Fruit fly (Drosophila melanogaster) whole organism, prepupa: ENCODE measurements around the gene CG14442.
A peak's percentile ranks its signal among the peaks of the same experiment; 100 is the strongest.

Experiments used
- Blimp-1 ChIP-seq: fragments of 200-800 bp; sonication (Bioruptor generic); optimal IDR thresholded peaks from 3 replicates; lab custom pipeline; 2017; ENCODE audit warnings: missing biosample characterization, missing genetic modification characterization, mild to moderate bottlenecking, moderate library complexity, missing genetic modification reagents
- CG10631 ChIP-seq: fragments of 200-800 bp; sonication (Bioruptor generic); optimal IDR thresholded peaks from 2 replicates; lab custom pipeline; 2016; ENCODE audit warnings: missing biosample characterization, missing genetic modification characterization
- CG11294 ChIP-seq: fragments of 200-800 bp; sonication (Bioruptor generic); IDR thresholded peaks from 2 replicates; pipeline ENCODE4 v1.3.6; 2022; ENCODE audit warnings: missing biosample characterization, missing genetic modification characterization
- CG11762 ChIP-seq: fragments of 200-800 bp; sonication (Bioruptor generic); optimal IDR thresholded peaks from 3 replicates; lab custom pipeline; 2016; ENCODE audit warnings: missing biosample characterization, missing genetic modification characterization; ENCODE audit not compliant: insufficient read depth
- CG11902 ChIP-seq: fragments of 200-800 bp; sonication (Bioruptor generic); optimal IDR thresholded peaks from 3 replicates; lab custom pipeline; 2016; ENCODE audit warnings: missing biosample characterization, missing genetic modification characterization
- CG15336 ChIP-seq: fragments of 200-800 bp; sonication (Bioruptor generic); IDR thresholded peaks from 2 replicates; pipeline ENCODE4 v1.3.6; 2022; ENCODE audit warnings: missing biosample characterization, missing genetic modification characterization
- CG16779 ChIP-seq: fragments of 200-800 bp; sonication (Bioruptor generic); optimal IDR thresholded peaks from 3 replicates; lab custom pipeline; 2017; ENCODE audit warnings: missing biosample characterization, mild to moderate bottlenecking, missing genetic modification characterization
- CG3032 ChIP-seq: fragments of 200-800 bp; optimal IDR thresholded peaks from 2 replicates; lab custom pipeline; 2019; ENCODE audit warnings: missing biosample characterization, mild to moderate bottlenecking, missing genetic modification characterization, moderate library complexity
- CG32006 ChIP-seq: fragments of 200-800 bp; sonication (Bioruptor generic); optimal IDR thresholded peaks from 3 replicates; lab custom pipeline; 2017; ENCODE audit warnings: missing biosample characterization, mild to moderate bottlenecking, missing genetic modification characterization
- CG3919 ChIP-seq: fragments of 200-800 bp; sonication (Bioruptor generic); optimal IDR thresholded peaks from 3 replicates; lab custom pipeline; 2016; ENCODE audit warnings: missing biosample characterization, missing genetic modification characterization
- CG4318 ChIP-seq: fragments of 200-800 bp; sonication (Bioruptor generic); optimal IDR thresholded peaks from 3 replicates; lab custom pipeline; 2017; ENCODE audit warnings: missing biosample characterization, mild to moderate bottlenecking, missing genetic modification characterization
- CG6163 ChIP-seq: fragments of 200-800 bp; sonication (Bioruptor generic); IDR thresholded peaks from 3 replicates; pipeline ENCODE4 v1.3.6; 2022; ENCODE audit warnings: missing biosample characterization, missing genetic modification characterization
- CG6276 ChIP-seq: fragments of 200-800 bp; sonication (Bioruptor generic); optimal IDR thresholded peaks from 2 replicates; lab custom pipeline; 2017; ENCODE audit warnings: missing biosample characterization, mild to moderate bottlenecking, missing genetic modification characterization
- CG6854 ChIP-seq: fragments of 200-800 bp; sonication (Bioruptor generic); optimal IDR thresholded peaks from 2 replicates; lab custom pipeline; 2017; ENCODE audit warnings: missing biosample characterization, mild to moderate bottlenecking, missing genetic modification characterization
- CG8632 ChIP-seq: fragments of 200-800 bp; sonication (Bioruptor generic); optimal IDR thresholded peaks from 3 replicates; lab custom pipeline; 2016; ENCODE audit warnings: missing biosample characterization, missing genetic modification characterization
- CG9139 ChIP-seq: fragments of 200-800 bp; sonication (Bioruptor generic); optimal IDR thresholded peaks from 3 replicates; lab custom pipeline; 2017; ENCODE audit warnings: missing biosample characterization, mild to moderate bottlenecking, missing genetic modification characterization
- Eip75B ChIP-seq: fragments of 200-800 bp; sonication (Bioruptor generic); optimal IDR thresholded peaks from 3 replicates; lab custom pipeline; 2016; ENCODE audit warnings: missing biosample characterization, missing genetic modification characterization
- Eip78C ChIP-seq: fragments of 200-800 bp; sonication (Bioruptor generic); peaks from one replicate; lab custom pipeline; 2016; ENCODE audit warnings: missing biosample characterization, missing genetic modification characterization
- Eip93F ChIP-seq: fragments of 200-800 bp; sonication (Bioruptor generic); optimal IDR thresholded peaks from 2 replicates; lab custom pipeline; 2016; ENCODE audit warnings: missing biosample characterization, mild to moderate bottlenecking, missing genetic modification characterization
- Ets21C ChIP-seq: fragments of 200-800 bp; sonication (Bioruptor generic); optimal IDR thresholded peaks from 3 replicates; lab custom pipeline; 2016; ENCODE audit warnings: missing biosample characterization, missing genetic modification characterization
- Ets96B ChIP-seq: fragments of 200-800 bp; optimal IDR thresholded peaks from 2 replicates; lab custom pipeline; 2019; ENCODE audit warnings: missing biosample characterization, mild to moderate bottlenecking, missing genetic modification characterization, moderate library complexity
- Gug ChIP-seq: fragments of 200-800 bp; sonication (Bioruptor generic); IDR thresholded peaks from 2 replicates; pipeline ENCODE4 v1.3.6; 2022; ENCODE audit warnings: missing biosample characterization, missing genetic modification characterization
- Hr38 ChIP-seq: sonication (Bioruptor generic); optimal IDR thresholded peaks from 2 replicates; lab custom pipeline; 2016; ENCODE audit warnings: missing biosample characterization, missing genetic modification characterization
- Hr39 ChIP-seq: fragments of 200-800 bp; sonication (Bioruptor generic); optimal IDR thresholded peaks from 2 replicates; lab custom pipeline; 2016; ENCODE audit warnings: missing biosample characterization, missing genetic modification characterization
- Hr4 ChIP-seq: fragments of 200-800 bp; sonication (Bioruptor generic); optimal IDR thresholded peaks from 3 replicates; lab custom pipeline; 2016; ENCODE audit warnings: missing biosample characterization, missing genetic modification characterization
- Met ChIP-seq: fragments of 200-800 bp; sonication (Bioruptor generic); optimal IDR thresholded peaks from 3 replicates; lab custom pipeline; 2016; ENCODE audit warnings: missing biosample characterization, missing genetic modification characterization
- OdsH ChIP-seq: fragments of 200-800 bp; sonication (Bioruptor generic); optimal IDR thresholded peaks from 3 replicates; lab custom pipeline; 2016; ENCODE audit warnings: missing biosample characterization, missing genetic modification characterization
- Smox ChIP-seq: fragments of 200-800 bp; sonication (Bioruptor generic); optimal IDR thresholded peaks from 3 replicates; lab custom pipeline; 2016; ENCODE audit warnings: missing biosample characterization, missing genetic modification characterization
- Sox102F ChIP-seq: fragments of 200-800 bp; sonication (Bioruptor generic); optimal IDR thresholded peaks from 2 replicates; lab custom pipeline; 2016; ENCODE audit warnings: missing biosample characterization, mild to moderate bottlenecking, missing genetic modification characterization
- Sox15 ChIP-seq: fragments of 200-800 bp; sonication (Bioruptor generic); optimal IDR thresholded peaks from 3 replicates; lab custom pipeline; 2016; ENCODE audit warnings: missing biosample characterization, missing genetic modification characterization
- achi ChIP-seq: fragments of 200-800 bp; sonication (Bioruptor generic); optimal IDR thresholded peaks from 3 replicates; lab custom pipeline; 2016; ENCODE audit warnings: missing biosample characterization, missing genetic modification characterization
- acj6 ChIP-seq: fragments of 200-800 bp; sonication (Bioruptor generic); optimal IDR thresholded peaks from 3 replicates; lab custom pipeline; 2016; ENCODE audit warnings: missing biosample characterization, missing genetic modification characterization
- cyc ChIP-seq: fragments of 200-800 bp; sonication (Bioruptor generic); optimal IDR thresholded peaks from 3 replicates; lab custom pipeline; 2016; ENCODE audit warnings: missing biosample characterization, missing genetic modification characterization
- dac ChIP-seq: fragments of 200-800 bp; sonication (Bioruptor generic); optimal IDR thresholded peaks from 2 replicates; lab custom pipeline; 2017; ENCODE audit warnings: missing biosample characterization, mild to moderate bottlenecking, missing genetic modification characterization
- eg ChIP-seq: fragments of 200-800 bp; sonication (Bioruptor generic); IDR thresholded peaks from 3 replicates; pipeline ENCODE4 v1.3.6; 2022; ENCODE audit warnings: missing biosample characterization, missing genetic modification characterization
- esn ChIP-seq: fragments of 200-800 bp; sonication (Bioruptor generic); optimal IDR thresholded peaks from 2 replicates; lab custom pipeline; 2016; ENCODE audit warnings: missing biosample characterization, mild to moderate bottlenecking, missing genetic modification characterization, moderate library complexity
- fd59A ChIP-seq: fragments of 200-800 bp; sonication (Bioruptor generic); optimal IDR thresholded peaks from 2 replicates; lab custom pipeline; 2017; ENCODE audit warnings: missing biosample characterization, mild to moderate bottlenecking, missing genetic modification characterization, missing genetic modification reagents
- fd85E ChIP-seq: fragments of 200-800 bp; sonication (Bioruptor generic); optimal IDR thresholded peaks from 3 replicates; lab custom pipeline; 2016; ENCODE audit warnings: missing biosample characterization, missing genetic modification characterization
- fkh ChIP-seq: fragments of 200-800 bp; sonication (Bioruptor generic); optimal IDR thresholded peaks from 3 replicates; lab custom pipeline; 2017; ENCODE audit warnings: missing biosample characterization, mild to moderate bottlenecking, missing genetic modification characterization, moderate library complexity
- lz ChIP-seq: fragments of 200-800 bp; sonication (Bioruptor generic); optimal IDR thresholded peaks from 3 replicates; lab custom pipeline; 2016; ENCODE audit warnings: missing biosample characterization, missing genetic modification characterization
- net ChIP-seq: fragments of 200-800 bp; sonication (Bioruptor generic); optimal IDR thresholded peaks from 3 replicates; lab custom pipeline; 2016; ENCODE audit warnings: missing biosample characterization, missing genetic modification characterization
- pdm3 ChIP-seq: fragments of 200-800 bp; sonication (Bioruptor generic); optimal IDR thresholded peaks from 3 replicates; lab custom pipeline; 2016; ENCODE audit warnings: missing biosample characterization, missing genetic modification characterization
- salr ChIP-seq, 2 experiments: fragments of 200-800 bp; sonication (Bioruptor generic); optimal IDR thresholded peaks; 3 replicates each; lab custom pipeline; 2016 to 2018; ENCODE audit warnings: missing biosample characterization in 2 of 2, missing genetic modification characterization in 2 of 2, mild to moderate bottlenecking in 1 of 2
- ss ChIP-seq, 2 experiments: fragments of 200-800 bp; sonication (Bioruptor generic); optimal IDR thresholded peaks; 2 replicates in 1 of 2; 3 replicates in 1 of 2; lab custom pipeline; 2017 to 2018; ENCODE audit warnings: mild to moderate bottlenecking in 2 of 2, missing biosample characterization in 2 of 2, missing genetic modification characterization in 2 of 2, moderate library complexity in 1 of 2
- svp ChIP-seq: fragments of 200-800 bp; sonication (Bioruptor generic); peaks from one replicate; lab custom pipeline; 2016; ENCODE audit warnings: missing biosample characterization, missing genetic modification characterization
- topi ChIP-seq: fragments of 200-800 bp; sonication (Bioruptor generic); optimal IDR thresholded peaks from 3 replicates; lab custom pipeline; 2016; ENCODE audit warnings: missing biosample characterization, missing genetic modification characterization
- vri ChIP-seq: fragments of 200-800 bp; sonication (Bioruptor generic); optimal IDR thresholded peaks from 3 replicates; lab custom pipeline; 2016; ENCODE audit warnings: missing biosample characterization, mild to moderate bottlenecking, missing genetic modification characterization

CG14442 gene

dm6 chrX:6703957-6704356 is 9.2 kb upstream of the CG14442 start (continued):
- peak; percentile 12 for TF ChIP-seq net (GFP tag; lab: Kevin White, UChicago)
- no peak for TF ChIP-seq CG15336
- peak; percentile 18 for TF ChIP-seq Eip75B (GFP tag; lab: Kevin White, UChicago)
- no peak for TF ChIP-seq dac (GFP tag; lab: Kevin White, UChicago)
- TF ChIP-seq fd59A (GFP tag; lab: Kevin White, UChicago), result peak; percentile 47
- no peak for TF ChIP-seq vri (GFP tag; lab: Kevin White, UChicago)
- peak; percentile 48 for TF ChIP-seq CG10631 (GFP tag; lab: Kevin White, UChicago)
- TF ChIP-seq CG3032 (tag; lab: Kevin White, UChicago), result peak; percentile 18
- TF ChIP-seq svp (GFP tag; lab: Kevin White, UChicago), result peak; percentile 28
- peak; percentile 26 to 55 for TF ChIP-seq ss (GFP tag; optimal IDR thresholded peaks at IDR 0.05; lab: Kevin White, UChicago)
- no peak for TF ChIP-seq Sox15
- no peak for TF ChIP-seq eg (GFP tag; lab: Robert Waterston, UW)
- TF ChIP-seq Smox (GFP tag; lab: Kevin White, UChicago), result no peak
- no peak for TF ChIP-seq Eip93F
- no peak for TF ChIP-seq CG6854 (GFP tag; lab: Kevin White, UChicago)
- TF ChIP-seq CG6276 (GFP tag; lab: Kevin White, UChicago), result no peak
- TF ChIP-seq Hr4 (GFP tag; lab: Kevin White, UChicago), result no peak
- no peak for TF ChIP-seq Met (GFP tag; lab: Kevin White, UChicago)
- TF ChIP-seq Sox102F (GFP tag; lab: Kevin White, UChicago), result no peak
- TF ChIP-seq CG11294 (GFP tag; lab: Robert Waterston, UW), result no peak
- TF ChIP-seq Hr38 (GFP tag; lab: Kevin White, UChicago), result no peak
- TF ChIP-seq Blimp-1 (GFP tag; lab: Kevin White, UChicago), result no peak
- TF ChIP-seq fd85E (GFP tag; lab: Kevin White, UChicago), result no peak
- TF ChIP-seq Ets96B (tag; lab: Kevin White, UChicago), result peak; percentile 37
- no peak for TF ChIP-seq CG11902 (GFP tag; lab: Kevin White, UChicago)
- TF ChIP-seq, all 60 proteins: peak for 21

dm6 chrX:6703237-6703636 is 8.4 kb upstream of the CG14442 start:
- TF ChIP-seq CG6276 (GFP tag; lab: Kevin White, UChicago) (peak; percentile 6), vri (GFP tag; lab: Kevin White, UChicago) (no peak), fkh (GFP tag; lab: Kevin White, UChicago) (no peak), CG10631 (GFP tag; lab: Kevin White, UChicago) (peak; percentile 23), pdm3 (GFP tag; lab: Kevin White, UChicago) (peak; percentile 39), CG32006 (peak; percentile 57), net (GFP tag; lab: Kevin White, UChicago) (no peak), CG4318 (peak; percentile 28), Sox15 (no peak), CG3919 (GFP tag; lab: Kevin White, UChicago) (no peak), OdsH (peak; percentile 11), fd59A (GFP tag; lab: Kevin White, UChicago) (peak; percentile 35), fd85E (GFP tag; lab: Kevin White, UChicago) (no peak), Hr4 (GFP tag; lab: Kevin White, UChicago) (peak; percentile 36), lz (GFP tag; lab: Kevin White, UChicago) (no peak), Sox102F (GFP tag; lab: Kevin White, UChicago) (no peak), dac (GFP tag; lab: Kevin White, UChicago) (no peak), CG6854 (GFP tag; lab: Kevin White, UChicago) (no peak), Hr38 (GFP tag; lab: Kevin White, UChicago) (no peak), Smox (GFP tag; lab: Kevin White, UChicago) (no peak), CG6163 (GFP tag; lab: Robert Waterston, UW) (no peak; the same call in 2 of the 3 replicates), CG11294 (GFP tag; lab: Robert Waterston, UW) (no peak), acj6 (GFP tag; lab: Kevin White, UChicago) (peak; percentile 12), topi (GFP tag; lab: Kevin White, UChicago) (no peak), Eip75B (GFP tag; lab: Kevin White, UChicago) (peak; percentile 12), cyc (no peak), Ets21C (GFP tag; lab: Kevin White, UChicago) (no peak), Hr39 (no peak), achi (GFP tag; lab: Kevin White, UChicago) (no peak), CG16779 (tag; lab: Kevin White, UChicago) (no peak), CG11762 (no peak), CG9139 (GFP tag; lab: Kevin White, UChicago) (no peak), salr (GFP tag; optimal IDR thresholded peaks at IDR 0.05; lab: Kevin White, UChicago) (peak in 1 of 2 experiments; percentile 36), Eip93F (no peak), Ets96B (tag; lab: Kevin White, UChicago) (peak; percentile 18), CG8632 (GFP tag; lab: Kevin White, UChicago) (no peak), esn (no peak), eg (GFP tag; lab: Robert Waterston, UW) (no peak), Gug (GFP tag; lab: Robert Waterston, UW) (0 out of 2 replicates have a peak, but pooled peaks have one; percentile 10), Eip78C (GFP tag; lab: Kevin White, UChicago) (peak; percentile 67)
